Worm (Caenorhabditis elegans): ENCODE measurements around the gene odd-2.

- TF ChIP-seq fos-1 (tag; optimal IDR thresholded peaks at IDR 0.05) (no peak), fkh-10 (GFP tag; optimal IDR thresholded peaks at IDR 0.05) (no peak), nhr-11 (tag; optimal IDR thresholded peaks at IDR 0.05) (no peak), ztf-11 (tag; optimal IDR thresholded peaks at IDR 0.05) (no peak), daf-12 (tag; optimal IDR thresholded peaks at IDR 0.05) (no peak), unc-39 (tag; optimal IDR thresholded peaks at IDR 0.05) (no peak), nhr-28 (tag; optimal IDR thresholded peaks at IDR 0.05) (no peak), elt-2 (tag; optimal IDR thresholded peaks at IDR 0.05) (peak; percentile 74), nhr-76 (tag; optimal IDR thresholded peaks at IDR 0.05) (no peak), nhr-25 (tag; optimal IDR thresholded peaks at IDR 0.05) (no peak), pqm-1 (tag; optimal IDR thresholded peaks at IDR 0.05) (peak; percentile 47), tbx-2 (tag; optimal IDR thresholded peaks at IDR 0.05) (no peak), snpc-4 (tag; optimal IDR thresholded peaks at IDR 0.05) (no peak), ztf-4 (tag; optimal IDR thresholded peaks at IDR 0.05) (no peak)
Measured at ce11 chrX:6118086-6118825, 42.1 kb downstream of the odd-2 start, which contains the start of gene C15H9.2.

Measured in whole organism, L3 larva.